Worm (Caenorhabditis elegans): ENCODE results near the gene bre-1.

The bre-1 gene

ce11 chrIV:8986761-8987316 is at the start of gene bre-1:
bre-1 (plus strand) TSS chrIV:8987266.
- TF ChIP-seq unc-62 (GFP tag; optimal IDR thresholded peaks at IDR 0.05): no peak

ce11 chrIV:8943430-8943829 is 43.6 kb upstream of the bre-1 start:
- no peak for TF ChIP-seq unc-62 (GFP tag; optimal IDR thresholded peaks at IDR 0.05)

ce11 chrIV:8947146-8947545 is 39.9 kb upstream of the bre-1 start:
- no peak for TF ChIP-seq unc-62 (GFP tag; optimal IDR thresholded peaks at IDR 0.05)

- TF ChIP-seq unc-62 (GFP tag; optimal IDR thresholded peaks at IDR 0.05): no peak
Measured at ce11 chrIV:8949078-8950039, 37.7 kb upstream of the bre-1 start.

ce11 chrIV:8951953-8952567 is 35.0 kb upstream of the bre-1 start:
- no peak for TF ChIP-seq unc-62 (GFP tag; optimal IDR thresholded peaks at IDR 0.05)

ce11 chrIV:8954126-8954525 is 32.9 kb upstream of the bre-1 start:
- TF ChIP-seq unc-62 (GFP tag; optimal IDR thresholded peaks at IDR 0.05): no peak

- TF ChIP-seq unc-62 (GFP tag; optimal IDR thresholded peaks at IDR 0.05): no peak
Measured at ce11 chrIV:8956189-8956588, 30.9 kb upstream of the bre-1 start, which contains the start of gene tpra-1. tpra-1 (plus strand) TSS chrIV:8956489.

ce11 chrIV:8965883-8966282 is 21.2 kb upstream of the bre-1 start, which contains the start of gene C53B4.2:
C53B4.2 (plus strand) TSS chrIV:8966183.
- TF ChIP-seq unc-62 (GFP tag; optimal IDR thresholded peaks at IDR 0.05): no peak

- TF ChIP-seq unc-62 (GFP tag; optimal IDR thresholded peaks at IDR 0.05): no peak
Measured at ce11 chrIV:8967990-8968389, 19.1 kb upstream of the bre-1 start, which contains the start of gene suex-2. suex-2 (plus strand) TSS chrIV:8968290.

- TF ChIP-seq unc-62 (GFP tag; optimal IDR thresholded peaks at IDR 0.05): no peak
Measured at ce11 chrIV:8973249-8973958, 13.7 kb upstream of the bre-1 start, which contains the start of gene C53B4.3. C53B4.3 (minus strand) TSS chrIV:8973712.

ce11 chrIV:8974543-8975330 is 12.3 kb upstream of the bre-1 start:
- TF ChIP-seq unc-62 (GFP tag; optimal IDR thresholded peaks at IDR 0.05): no peak

- TF ChIP-seq unc-62 (GFP tag; optimal IDR thresholded peaks at IDR 0.05): no peak
Measured at ce11 chrIV:8975331-8975625, 11.8 kb upstream of the bre-1 start, which contains the start of gene pdzd-8. pdzd-8 (plus strand) TSS chrIV:8975526.

- no peak for TF ChIP-seq unc-62 (GFP tag; optimal IDR thresholded peaks at IDR 0.05)
Measured at ce11 chrIV:8978047-8978446, 9.0 kb upstream of the bre-1 start.

- TF ChIP-seq unc-62 (GFP tag; optimal IDR thresholded peaks at IDR 0.05): no peak
Measured at ce11 chrIV:8979062-8979612, 7.9 kb upstream of the bre-1 start.

ce11 chrIV:8979695-8980094 is 7.4 kb upstream of the bre-1 start, which contains the start of gene col-119:
col-119 (minus strand) TSS chrIV:8979795.
- no peak for TF ChIP-seq unc-62 (GFP tag; optimal IDR thresholded peaks at IDR 0.05)
